Fruit fly (Drosophila melanogaster) whole organism, embryonic: ENCODE results near the gene CG15262.

Experiments used
- Antp ChIP-seq: fragments of 200-800 bp; sonication (Bioruptor generic); optimal IDR thresholded peaks from 3 replicates; lab custom pipeline; 2016; ENCODE audit warnings: missing biosample characterization, missing genetic modification characterization
- CG10267 ChIP-seq: fragments of 200-800 bp; sonication (Bioruptor generic); optimal IDR thresholded peaks from 2 replicates; lab custom pipeline; 2018; ENCODE audit warnings: missing biosample characterization, mild to moderate bottlenecking, missing genetic modification characterization, moderate library complexity
- CG10366 ChIP-seq: fragments of 200-800 bp; sonication (Bioruptor generic); IDR thresholded peaks from 2 replicates; pipeline ENCODE4 v1.3.6; 2022; ENCODE audit warnings: missing biosample characterization, missing genetic modification characterization
- CG11560 ChIP-seq: fragments of 200-800 bp; sonication (Bioruptor generic); IDR thresholded peaks from 3 replicates; pipeline ENCODE4 v1.3.6; 2022; ENCODE audit warnings: missing biosample characterization, missing genetic modification characterization
- CG12236 ChIP-seq: fragments of 200-800 bp; sonication (Bioruptor generic); optimal IDR thresholded peaks from 2 replicates; lab custom pipeline; 2016; ENCODE audit warnings: missing biosample characterization, missing genetic modification characterization
- CG13424 ChIP-seq: fragments of 200-800 bp; sonication (Bioruptor generic); optimal IDR thresholded peaks from 2 replicates; lab custom pipeline; 2019; ENCODE audit warnings: missing biosample characterization, mild to moderate bottlenecking, missing genetic modification characterization, moderate library complexity
- CG13894 ChIP-seq: fragments of 200-800 bp; sonication (Bioruptor generic); optimal IDR thresholded peaks from 3 replicates; lab custom pipeline; 2018; ENCODE audit warnings: missing biosample characterization, mild to moderate bottlenecking, missing genetic modification characterization, moderate library complexity
- CG14014 ChIP-seq: fragments of 200-800 bp; sonication (Bioruptor generic); IDR thresholded peaks from 2 replicates; pipeline ENCODE4 v1.3.6; 2022; ENCODE audit warnings: missing biosample characterization, missing genetic modification characterization
- CG1647 ChIP-seq: fragments of 200-800 bp; sonication (Bioruptor generic); optimal IDR thresholded peaks from 3 replicates; lab custom pipeline; 2016; ENCODE audit warnings: missing biosample characterization, missing genetic modification characterization
- CG17829 ChIP-seq: fragments of 200-800 bp; optimal IDR thresholded peaks from 2 replicates; lab custom pipeline; 2019; ENCODE audit warnings: missing biosample characterization, mild to moderate bottlenecking, missing genetic modification characterization, moderate library complexity
- CG2202 ChIP-seq: fragments of 200-800 bp; sonication (Bioruptor generic); optimal IDR thresholded peaks from 2 replicates; lab custom pipeline; 2018; ENCODE audit warnings: missing biosample characterization, mild to moderate bottlenecking, missing genetic modification characterization
- CG2875 ChIP-seq: fragments of 200-800 bp; sonication (Bioruptor generic); optimal IDR thresholded peaks from 2 replicates; lab custom pipeline; 2017; ENCODE audit warnings: missing biosample characterization, mild to moderate bottlenecking, missing genetic modification characterization, missing genetic modification reagents
- CG31224 ChIP-seq: fragments of 200-800 bp; sonication (Bioruptor generic); IDR thresholded peaks from 2 replicates; pipeline ENCODE4 v1.3.6; 2022; ENCODE audit warnings: missing biosample characterization, missing genetic modification characterization
- CG32532 ChIP-seq: fragments of 200-800 bp; sonication (Bioruptor generic); IDR thresholded peaks from 2 replicates; pipeline ENCODE4 v1.3.6; 2022; ENCODE audit warnings: missing biosample characterization, missing genetic modification characterization
- CG4424 ChIP-seq: fragments of 200-800 bp; sonication (Bioruptor generic); optimal IDR thresholded peaks from 3 replicates; lab custom pipeline; 2016; ENCODE audit warnings: missing biosample characterization, missing genetic modification characterization
- CG6689 ChIP-seq: fragments of 200-800 bp; sonication (Bioruptor generic); IDR thresholded peaks from 2 replicates; pipeline ENCODE4 v1.3.6; 2022; ENCODE audit warnings: missing biosample characterization, missing genetic modification characterization
- CG6813 ChIP-seq: fragments of 200-800 bp; sonication (Bioruptor generic); optimal IDR thresholded peaks from 2 replicates; lab custom pipeline; 2017; ENCODE audit warnings: missing biosample characterization, missing genetic modification characterization, mild to moderate bottlenecking, moderate library complexity, missing genetic modification reagents
- CG8478 ChIP-seq: fragments of >200 bp; optimal IDR thresholded peaks from 2 replicates; lab custom pipeline; 2018
- Ets65A ChIP-seq: fragments of 200-800 bp; sonication (Bioruptor generic); peaks from one replicate; lab custom pipeline; 2016; ENCODE audit warnings: missing biosample characterization, missing genetic modification characterization
- Pdp1 ChIP-seq, 2 experiments: fragments of 200-800 bp; sonication (Bioruptor generic); optimal IDR thresholded peaks; 3 replicates each; lab custom pipeline; 2016; ENCODE audit warnings: missing biosample characterization in 2 of 2, missing genetic modification characterization in 2 of 2, mild to moderate bottlenecking in 1 of 2, moderate library complexity in 1 of 2
- Ptx1 ChIP-seq: fragments of 200-800 bp; sonication (Bioruptor generic); IDR thresholded peaks from 2 replicates; pipeline ENCODE4 v1.3.6; 2022; ENCODE audit warnings: missing biosample characterization, missing genetic modification characterization
- Six4 ChIP-seq: fragments of 200-800 bp; sonication (Bioruptor generic); optimal IDR thresholded peaks from 2 replicates; lab custom pipeline; 2016; ENCODE audit warnings: missing biosample characterization, missing genetic modification characterization
- Sox102F ChIP-seq: fragments of 200-800 bp; sonication (Bioruptor generic); optimal IDR thresholded peaks from 2 replicates; lab custom pipeline; 2018; ENCODE audit warnings: missing biosample characterization, mild to moderate bottlenecking, missing genetic modification characterization, moderate library complexity
- Ssrp ChIP-seq: fragments of 200-800 bp; sonication (Bioruptor generic); optimal IDR thresholded peaks from 2 replicates; lab custom pipeline; 2018; ENCODE audit warnings: missing biosample characterization, mild to moderate bottlenecking, missing genetic modification characterization, moderate library complexity
- Trl ChIP-seq, 3 experiments: fragments of >200 bp in 2 of 3; fragments of 200-800 bp in 1 of 3; sonication (Bioruptor generic) in 1 of 3; optimal IDR thresholded peaks; 2 replicates in 1 of 3; 3 replicates in 2 of 3; lab custom pipeline; 2016 to 2017; ENCODE audit warnings: missing biosample characterization in 1 of 3, missing genetic modification characterization in 1 of 3
- Usf ChIP-seq: fragments of 200-800 bp; sonication (Bioruptor generic); optimal IDR thresholded peaks from 2 replicates; lab custom pipeline; 2017; ENCODE audit warnings: missing genotype, missing biosample characterization, missing genetic modification characterization
- az2 ChIP-seq: fragments of 200-800 bp; sonication (Bioruptor generic); optimal IDR thresholded peaks from 3 replicates; lab custom pipeline; 2016; ENCODE audit warnings: missing biosample characterization, missing genetic modification characterization
- br ChIP-seq: fragments of >200 bp; optimal IDR thresholded peaks from 2 replicates; lab custom pipeline; 2017
- bsh ChIP-seq, 2 experiments: fragments of 200-800 bp; sonication (Bioruptor generic); optimal IDR thresholded peaks; 2 replicates each; lab custom pipeline; 2017 to 2018; ENCODE audit warnings: mild to moderate bottlenecking in 2 of 2, missing biosample characterization in 2 of 2, missing genetic modification characterization in 2 of 2, moderate library complexity in 1 of 2
- chinmo ChIP-seq: fragments of 200-800 bp; sonication (Bioruptor generic); IDR thresholded peaks from 4 replicates; pipeline ENCODE4 v1.3.6; 2022; ENCODE audit warnings: missing biosample characterization, missing genetic modification characterization; ENCODE audit not compliant: partially characterized antibody
- chm ChIP-seq: fragments of 200-800 bp; sonication (Bioruptor generic); IDR thresholded peaks from 2 replicates; pipeline ENCODE4 v1.3.6; 2022; ENCODE audit warnings: missing biosample characterization, missing genetic modification characterization
- dmrt99B ChIP-seq: fragments of 200-800 bp; sonication (Bioruptor generic); optimal IDR thresholded peaks from 2 replicates; lab custom pipeline; 2018; ENCODE audit warnings: missing biosample characterization, mild to moderate bottlenecking, missing genetic modification characterization, moderate library complexity
- dpn ChIP-seq, 2 experiments: fragments of 200-800 bp; sonication (Bioruptor generic); optimal IDR thresholded peaks; 3 replicates each; lab custom pipeline; 2016; ENCODE audit warnings: missing biosample characterization in 2 of 2, missing genetic modification characterization in 2 of 2
- dysf ChIP-seq: fragments of 200-800 bp; sonication (Bioruptor generic); IDR thresholded peaks from 3 replicates; pipeline ENCODE4 v1.3.6; 2022; ENCODE audit warnings: missing biosample characterization, missing genetic modification characterization
- fd3F ChIP-seq: fragments of 200-800 bp; sonication (Bioruptor generic); optimal IDR thresholded peaks from 2 replicates; lab custom pipeline; 2018; ENCODE audit warnings: missing biosample characterization, mild to moderate bottlenecking, missing genetic modification characterization, moderate library complexity
- gcm2 ChIP-seq: fragments of 200-800 bp; sonication (Bioruptor generic); optimal IDR thresholded peaks from 2 replicates; lab custom pipeline; 2016; ENCODE audit warnings: missing biosample characterization, missing genetic modification characterization
- grau ChIP-seq: fragments of 200-800 bp; optimal IDR thresholded peaks from 3 replicates; lab custom pipeline; 2019; ENCODE audit warnings: missing biosample characterization, mild to moderate bottlenecking, missing genetic modification characterization, moderate library complexity
- hkb ChIP-seq, 2 experiments: fragments of 200-800 bp in 1 of 2; fragments of >200 bp in 1 of 2; sonication (Bioruptor generic) in 1 of 2; IDR thresholded peaks in 1 of 2; optimal IDR thresholded peaks in 1 of 2; 2 replicates each; pipeline versions ENCODE4 v1.3.6 to Lab custom; 2017 to 2022; ENCODE audit warnings: missing biosample characterization in 1 of 2, missing genetic modification characterization in 1 of 2
- mam ChIP-seq: fragments of 200-800 bp; sonication (Bioruptor generic); optimal IDR thresholded peaks from 3 replicates; lab custom pipeline; 2016; ENCODE audit warnings: missing biosample characterization, missing genetic modification characterization
- pan ChIP-seq, 4 experiments: fragments of >200 bp in 3 of 4; fragments of 200-800 bp in 1 of 4; sonication (Bioruptor generic) in 1 of 4; optimal IDR thresholded peaks in 3 of 4; IDR thresholded peaks in 1 of 4; 2 replicates each; pipeline versions ENCODE4 v1.3.6 to Lab custom; 2017 to 2022; ENCODE audit warnings: missing biosample characterization in 2 of 4, missing genetic modification characterization in 2 of 4, mixed read lengths in 1 of 4
- pita ChIP-seq: fragments of 200-800 bp; sonication (Bioruptor generic); optimal IDR thresholded peaks from 2 replicates; lab custom pipeline; 2017; ENCODE audit warnings: missing biosample characterization, mild to moderate bottlenecking, missing genetic modification characterization
- pnt ChIP-seq: fragments of 200-800 bp; sonication (Bioruptor generic); optimal IDR thresholded peaks from 3 replicates; lab custom pipeline; 2016; ENCODE audit warnings: missing biosample characterization, missing genetic modification characterization
- run ChIP-seq: fragments of 200-800 bp; sonication (Bioruptor generic); optimal IDR thresholded peaks from 3 replicates; lab custom pipeline; 2018; ENCODE audit warnings: missing biosample characterization, mild to moderate bottlenecking, missing genetic modification characterization
- sisA ChIP-seq: fragments of 200-800 bp; sonication (Bioruptor generic); IDR thresholded peaks from 2 replicates; pipeline ENCODE4 v1.3.6; 2022; ENCODE audit warnings: missing biosample characterization, missing genetic modification characterization
- slbo ChIP-seq: fragments of 200-800 bp; sonication (Bioruptor generic); IDR thresholded peaks from 2 replicates; pipeline ENCODE4 v1.3.6; 2022; ENCODE audit warnings: missing biosample characterization, missing genetic modification characterization
- trh ChIP-seq: fragments of 200-800 bp; sonication (Bioruptor generic); optimal IDR thresholded peaks from 2 replicates; lab custom pipeline; 2016; ENCODE audit warnings: missing biosample characterization, missing genetic modification characterization
- ttk ChIP-seq: fragments of 200-800 bp; sonication (Bioruptor generic); IDR thresholded peaks from 2 replicates; pipeline ENCODE4 v2.1.2; 2022; ENCODE audit warnings: missing biosample characterization, missing genetic modification characterization
- tup ChIP-seq: fragments of 200-800 bp; sonication (Bioruptor generic); optimal IDR thresholded peaks from 2 replicates; lab custom pipeline; 2016; ENCODE audit warnings: missing biosample characterization, mild to moderate bottlenecking, missing genetic modification characterization, moderate library complexity
- unpg ChIP-seq: fragments of 200-800 bp; sonication (Bioruptor generic); optimal IDR thresholded peaks from 3 replicates; lab custom pipeline; 2018; ENCODE audit warnings: missing biosample characterization, mild to moderate bottlenecking, missing genetic modification characterization, moderate library complexity

The CG15262 gene

DNA sequence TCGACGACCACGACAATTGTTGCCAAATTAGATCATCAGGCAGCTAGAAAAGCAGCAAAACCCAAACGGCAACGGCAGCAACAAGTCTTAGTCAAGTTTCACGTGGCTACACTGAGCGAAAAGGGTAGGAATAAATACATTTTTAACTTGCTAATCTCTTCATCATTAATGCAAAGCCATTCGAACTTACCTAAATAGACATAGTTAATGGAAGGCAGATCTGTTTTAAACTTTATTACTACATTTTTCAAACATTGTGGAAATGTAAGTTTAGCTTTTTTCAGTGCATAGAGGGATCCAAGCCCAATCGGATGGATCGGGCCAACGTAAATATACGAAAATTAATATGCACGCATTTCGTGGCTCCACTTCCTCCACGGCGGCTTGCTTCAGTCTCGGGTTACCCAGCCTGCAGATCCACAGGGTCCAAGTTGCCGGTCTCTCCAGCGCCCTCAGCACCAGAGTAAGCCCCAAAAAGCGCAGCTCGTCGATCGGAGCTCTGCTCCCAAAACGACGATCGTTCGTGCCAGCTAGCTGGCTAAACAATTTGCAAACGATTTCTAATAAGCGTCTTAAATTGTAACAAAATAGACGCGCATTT is 39.7 kb downstream of the CG15262 start (continued):
- TF ChIP-seq mam (GFP tag; lab: Kevin White, UChicago) (peak; percentile 2), dpn (GFP tag; optimal IDR thresholded peaks at IDR 0.05; lab: Kevin White, UChicago) (peak in 1 of 2 experiments; percentile 1), sisA (0 out of 2 replicates have a peak, but pooled peaks have one; percentile 37), CG2875 (GFP tag; lab: Kevin White, UChicago) (peak; percentile 8), unpg (GFP tag; lab: Kevin White, UChicago) (peak; percentile 57), chinmo (GFP tag; lab: Robert Waterston, UW) (no peak), Ptx1 (GFP tag; lab: Robert Waterston, UW) (peak; percentile 51), pita (GFP tag; lab: Kevin White, UChicago) (no peak), CG8478 (no peak), CG13894 (no peak), dysf (GFP tag; lab: Robert Waterston, UW) (no peak), gcm2 (no peak), run (tag; lab: Kevin White, UChicago) (no peak), Usf (GFP tag; lab: Kevin White, UChicago) (no peak), dmrt99B (tag; lab: Kevin White, UChicago) (peak; percentile 9), CG10267 (tag; lab: Kevin White, UChicago) (peak; percentile 13), CG6689 (GFP tag; lab: Robert Waterston, UW) (peak; percentile 53; the same call in 1 of the 2 replicates), pan (optimal IDR thresholded peaks at IDR 0.05; lab: Kevin White, UChicago) (no peak), pan (GFP tag; optimal IDR thresholded peaks at IDR 0.05 in 1 of 2, IDR thresholded peaks at IDR 0.05 in 1 of 2) (peak in 1 of 2 experiments; percentile 9), Ssrp (peak; percentile 9), hkb (optimal IDR thresholded peaks at IDR 0.05; lab: Kevin White, UChicago) (no peak), hkb (GFP tag; IDR thresholded peaks at IDR 0.05; lab: Robert Waterston, UW) (no peak), CG32532 (peak; percentile 38; the same call in 1 of the 2 replicates), slbo (no peak), CG1647 (GFP tag; lab: Kevin White, UChicago) (no peak), Ets65A (GFP tag; lab: Kevin White, UChicago) (peak; percentile 80), ttk (GFP tag; lab: Robert Waterston, UW) (0 out of 2 replicates have a peak, but pooled peaks have one; percentile 14), CG2202 (no peak), CG4424 (GFP tag; lab: Kevin White, UChicago) (peak; percentile 27), CG6813 (GFP tag; lab: Kevin White, UChicago) (no peak), Sox102F (GFP tag; lab: Kevin White, UChicago) (peak; percentile 41), trh (GFP tag; lab: Kevin White, UChicago) (no peak), CG14014 (no peak), CG11560 (tag; lab: Robert Waterston, UW) (0 out of 3 replicates have a peak, but pooled peaks have one; percentile 36), Antp (GFP tag; lab: Kevin White, UChicago) (no peak), chm (GFP tag; lab: Robert Waterston, UW) (no peak), br (lab: Kevin White, UChicago) (no peak), CG10366 (GFP tag; lab: Robert Waterston, UW) (peak; percentile 37), pnt (GFP tag; lab: Kevin White, UChicago) (peak; percentile 18), bsh (GFP tag; optimal IDR thresholded peaks at IDR 0.05; lab: Kevin White, UChicago) (peak in 1 of 2 experiments; percentile 61), Trl (optimal IDR thresholded peaks at IDR 0.05; lab: Kevin White, UChicago) (no peak), Trl (GFP tag; optimal IDR thresholded peaks at IDR 0.05; lab: Kevin White, UChicago) (no peak), CG17829 (tag; lab: Kevin White, UChicago) (peak; percentile 17), fd3F (GFP tag; lab: Kevin White, UChicago) (no peak), CG31224 (GFP tag; lab: Robert Waterston, UW) (0 out of 2 replicates have a peak, but pooled peaks have one; percentile 17), Pdp1 (GFP tag; optimal IDR thresholded peaks at IDR 0.05; lab: Kevin White, UChicago) (peak in 1 of 2 experiments; percentile 3), CG13424 (tag; lab: Kevin White, UChicago) (no peak), az2 (peak; percentile 29), CG12236 (peak; percentile 15), tup (GFP tag; lab: Kevin White, UChicago) (no peak), Six4 (GFP tag; lab: Kevin White, UChicago) (peak; percentile 4), grau (tag; lab: Kevin White, UChicago) (peak; percentile 28)
